Fruit fly (Drosophila melanogaster): ENCODE data around the gene CG1113.

The CG1113 gene

dm6 chr3R:5223135-5223534 is 29.8 kb upstream of the CG1113 start, which contains the start of gene CG2604 (continued):
- TF ChIP-seq CG17802 (tag; optimal IDR thresholded peaks at IDR 0.05) = peak; percentile 55
- 0 out of 2 replicates have a peak, but pooled peaks have one; percentile 44 for TF ChIP-seq CG32532 (GFP tag; IDR thresholded peaks at IDR 0.05)
- TF ChIP-seq E2f1 (GFP tag; IDR thresholded peaks at IDR 0.05) = no peak
- TF ChIP-seq dan (GFP tag; IDR thresholded peaks at IDR 0.05) = no peak
- no peak for TF ChIP-seq CG14710 (tag; optimal IDR thresholded peaks at IDR 0.05)
- no peak for TF ChIP-seq sim (GFP tag; IDR thresholded peaks at IDR 0.05)
- TF ChIP-seq ttk (GFP tag; IDR thresholded peaks at IDR 0.05) = no peak
- no peak for TF ChIP-seq CG13424 (tag; optimal IDR thresholded peaks at IDR 0.05)
- no peak for TF ChIP-seq sc (optimal IDR thresholded peaks at IDR 0.05)
- TF ChIP-seq sc (GFP tag; optimal IDR thresholded peaks at IDR 0.05) = no peak
- no peak for TF ChIP-seq z (GFP tag; IDR thresholded peaks at IDR 0.05)
- no peak for TF ChIP-seq Hand (GFP tag; optimal IDR thresholded peaks at IDR 0.05)
- TF ChIP-seq br (optimal IDR thresholded peaks at IDR 0.05) = no peak
- no peak for TF ChIP-seq CG15696 (tag; optimal IDR thresholded peaks at IDR 0.05)
- TF ChIP-seq vvl (GFP tag; IDR thresholded peaks at IDR 0.05) = no peak
- no peak for TF ChIP-seq CG42726 (GFP tag; IDR thresholded peaks at IDR 0.05; ENCODE audit: partially characterized antibody)
- no peak for TF ChIP-seq CG12659 (GFP tag; optimal IDR thresholded peaks at IDR 0.05)
- no peak for TF ChIP-seq Antp (GFP tag; optimal IDR thresholded peaks at IDR 0.05)
- TF ChIP-seq CG9727 (GFP tag; optimal IDR thresholded peaks at IDR 0.05) = no peak
- no peak for TF ChIP-seq sisA (GFP tag; IDR thresholded peaks at IDR 0.05)
- no peak for TF ChIP-seq NfI (GFP tag; optimal IDR thresholded peaks at IDR 0.05)
- no peak for TF ChIP-seq caup (GFP tag; optimal IDR thresholded peaks at IDR 0.05; ENCODE audit: severe bottlenecking)
- no peak for TF ChIP-seq CG16815 (GFP tag; optimal IDR thresholded peaks at IDR 0.05)
- TF ChIP-seq CG12219 (GFP tag; optimal IDR thresholded peaks at IDR 0.05) = no peak
- no peak for TF ChIP-seq Hmx (GFP tag; optimal IDR thresholded peaks at IDR 0.05)
- 0 out of 3 replicates have a peak, but pooled peaks have one; percentile 28 for TF ChIP-seq CG2199 (GFP tag; IDR thresholded peaks at IDR 0.05)
- no peak for TF ChIP-seq PHDP (tag; optimal IDR thresholded peaks at IDR 0.05)
- TF ChIP-seq Hr39 (optimal IDR thresholded peaks at IDR 0.05) = no peak
- no peak for TF ChIP-seq NC2β (GFP tag; optimal IDR thresholded peaks at IDR 0.05)
- TF ChIP-seq Chrac-16 (GFP tag; optimal IDR thresholded peaks at IDR 0.05) = no peak
- no peak for TF ChIP-seq Atf6 (GFP tag; IDR thresholded peaks at IDR 0.05)
- no peak for TF ChIP-seq HLH4C (GFP tag; IDR thresholded peaks at IDR 0.05; ENCODE audit: partially characterized antibody)
- TF ChIP-seq CG17568 (GFP tag; optimal IDR thresholded peaks at IDR 0.05) = no peak
- no peak for TF ChIP-seq btn (GFP tag; optimal IDR thresholded peaks at IDR 0.05)
- peak; percentile 31 for TF ChIP-seq mirr (GFP tag; optimal IDR thresholded peaks at IDR 0.05)
- TF ChIP-seq scrt (GFP tag; optimal IDR thresholded peaks at IDR 0.05) = no peak
- TF ChIP-seq pita (GFP tag; optimal IDR thresholded peaks at IDR 0.05) = no peak
- no peak for TF ChIP-seq Ada2b (GFP tag; IDR thresholded peaks at IDR 0.05)
- TF ChIP-seq CG10366 (GFP tag; IDR thresholded peaks at IDR 0.05) = no peak
- no peak for TF ChIP-seq lmd (GFP tag; IDR thresholded peaks at IDR 0.05)
- TF ChIP-seq stwl (tag; optimal IDR thresholded peaks at IDR 0.05) = no peak
- peak in 1 of 2 experiments; percentile 57 for TF ChIP-seq Eip74EF (GFP tag; optimal IDR thresholded peaks at IDR 0.05)
- TF ChIP-seq CG1024 (GFP tag; IDR thresholded peaks at IDR 0.05) = peak; percentile 53
- TF ChIP-seq ap (GFP tag; IDR thresholded peaks at IDR 0.05) = no peak
- TF ChIP-seq ac (GFP tag; optimal IDR thresholded peaks at IDR 0.05) = no peak
- TF ChIP-seq CG13287 (GFP tag; IDR thresholded peaks at IDR 0.05; ENCODE audit: partially characterized antibody) = no peak
- no peak for TF ChIP-seq Spps (tag; optimal IDR thresholded peaks at IDR 0.05)
- TF ChIP-seq E2f2 (GFP tag; IDR thresholded peaks at IDR 0.05) = no peak
- no peak for TF ChIP-seq CG4404 (GFP tag; IDR thresholded peaks at IDR 0.05)
- TF ChIP-seq usp (GFP tag; optimal IDR thresholded peaks at IDR 0.05) = no peak
- peak; percentile 79 for TF ChIP-seq CG30020 (tag; optimal IDR thresholded peaks at IDR 0.05)
- peak; percentile 29; the same call in 1 of the 2 replicates for TF ChIP-seq MBD-R2 (GFP tag; IDR thresholded peaks at IDR 0.05)
- TF ChIP-seq CG7745 (tag; optimal IDR thresholded peaks at IDR 0.05) = no peak

All from whole organism, embryonic.